Worm (Caenorhabditis elegans) whole organism, late embryonic: ENCODE results near the gene ceh-54.

ENCODE experiments used
- ama-1 ChIP-seq: fragments of 150-350 bp; optimal IDR thresholded peaks from 2 replicates; lab custom pipeline; 2014
- ceh-14 ChIP-seq: sonication (generic microtip); optimal IDR thresholded peaks from 2 replicates; lab custom pipeline; 2016; ENCODE audit warnings: missing genotype, missing genetic modification characterization, missing compliant biosample characterization
- ceh-19 ChIP-seq: fragments of 200-800 bp; sonication (Bioruptor generic); optimal IDR thresholded peaks from 2 replicates; lab custom pipeline; 2018; ENCODE audit warnings: mild to moderate bottlenecking, missing genetic modification characterization, missing compliant biosample characterization
- ceh-22 ChIP-seq: sonication (generic microtip); optimal IDR thresholded peaks from 2 replicates; lab custom pipeline; 2017; ENCODE audit warnings: missing biosample characterization, missing genetic modification characterization
- ceh-24 ChIP-seq: sonication (generic microtip); optimal IDR thresholded peaks from 2 replicates; lab custom pipeline; 2016; ENCODE audit warnings: mild to moderate bottlenecking, missing genetic modification characterization, missing compliant biosample characterization
- ceh-34 ChIP-seq: sonication (generic microtip); optimal IDR thresholded peaks from 2 replicates; lab custom pipeline; 2016; ENCODE audit warnings: mild to moderate bottlenecking, missing genetic modification characterization, missing compliant biosample characterization
- ceh-45 ChIP-seq: fragments of 200-800 bp; sonication (Bioruptor generic); IDR thresholded peaks from 2 replicates; pipeline ENCODE4 v1.3.6; 2022; ENCODE audit warnings: missing genetic modification reagents, missing genetic modification characterization, missing compliant biosample characterization
- ceh-48 ChIP-seq: sonication (generic microtip); optimal IDR thresholded peaks from 2 replicates; lab custom pipeline; 2016; ENCODE audit warnings: missing genetic modification characterization, inconsistent platforms, missing compliant biosample characterization
- dmd-4 ChIP-seq: sonication (generic microtip); optimal IDR thresholded peaks from 2 replicates; lab custom pipeline; 2016; ENCODE audit warnings: borderline replicate concordance, missing genetic modification characterization, missing compliant biosample characterization
- elt-4 ChIP-seq: sonication (generic microtip); optimal IDR thresholded peaks from 2 replicates; lab custom pipeline; 2016; ENCODE audit warnings: missing genetic modification characterization, missing compliant biosample characterization
- fkh-10 ChIP-seq: fragments of 150-350 bp; optimal IDR thresholded peaks from 2 replicates; lab custom pipeline; 2014; ENCODE audit warnings: missing biosample characterization, missing genetic modification reagents, missing genetic modification characterization
- gmeb-2 ChIP-seq: sonication (generic microtip); optimal IDR thresholded peaks from 2 replicates; lab custom pipeline; 2016; ENCODE audit warnings: missing genetic modification characterization, inconsistent platforms, missing compliant biosample characterization
- hlh-13 ChIP-seq: fragments of 200-800 bp; sonication (Bioruptor generic); optimal IDR thresholded peaks from 2 replicates; lab custom pipeline; 2018; ENCODE audit warnings: mild to moderate bottlenecking, missing genetic modification characterization, missing compliant biosample characterization
- hlh-8 ChIP-seq: sonication (generic microtip); optimal IDR thresholded peaks from 2 replicates; lab custom pipeline; 2016; ENCODE audit warnings: missing genotype, missing genetic modification characterization, missing compliant biosample characterization
- mec-3 ChIP-seq: sonication (generic microtip); optimal IDR thresholded peaks from 2 replicates; lab custom pipeline; 2016; ENCODE audit warnings: borderline replicate concordance, missing genetic modification characterization, missing compliant biosample characterization
- nfya-1 ChIP-seq: sonication (generic microtip); optimal IDR thresholded peaks from 2 replicates; lab custom pipeline; 2017; ENCODE audit warnings: missing genetic modification characterization, mild to moderate bottlenecking, missing compliant biosample characterization, antibody characterized with exemption, moderate library complexity
- nhr-232 ChIP-seq: sonication (generic microtip); optimal IDR thresholded peaks from 2 replicates; lab custom pipeline; 2016; ENCODE audit warnings: missing genetic modification characterization, missing compliant biosample characterization
- pag-3 ChIP-seq: sonication (generic microtip); optimal IDR thresholded peaks from 2 replicates; lab custom pipeline; 2016; ENCODE audit warnings: missing compliant biosample characterization, missing genetic modification characterization, borderline replicate concordance
- pat-9 ChIP-seq: fragments of 200-800 bp; sonication (Bioruptor generic); optimal IDR thresholded peaks from 2 replicates; lab custom pipeline; 2018; ENCODE audit warnings: mild to moderate bottlenecking, missing genetic modification characterization, moderate library complexity, missing compliant biosample characterization
- pax-1 ChIP-seq: fragments of 150-350 bp; optimal IDR thresholded peaks from 2 replicates; lab custom pipeline; 2014; ENCODE audit warnings: missing biosample characterization, missing genetic modification characterization
- pros-1 ChIP-seq: fragments of 150-350 bp; optimal IDR thresholded peaks from 2 replicates; lab custom pipeline; 2014; ENCODE audit warnings: missing biosample characterization, missing genetic modification reagents, missing genetic modification characterization
- rnt-1 ChIP-seq: sonication (generic microtip); optimal IDR thresholded peaks from 2 replicates; lab custom pipeline; 2016; ENCODE audit warnings: missing genetic modification characterization, missing compliant biosample characterization
- sdc-2 ChIP-seq: sonication (generic microtip); optimal IDR thresholded peaks from 2 replicates; lab custom pipeline; 2016; ENCODE audit warnings: missing genotype, missing genetic modification characterization, missing compliant biosample characterization
- sox-2 ChIP-seq: fragments of 200-800 bp; sonication (Bioruptor generic); IDR thresholded peaks from 2 replicates; pipeline ENCODE4 v1.3.6; 2022; ENCODE audit warnings: missing genetic modification reagents, missing genetic modification characterization, missing compliant biosample characterization
- syd-9 ChIP-seq: sonication (generic microtip); optimal IDR thresholded peaks from 2 replicates; lab custom pipeline; 2016; ENCODE audit warnings: mild to moderate bottlenecking, missing genetic modification characterization, moderate library complexity, missing compliant biosample characterization
- unc-3 ChIP-seq, 2 experiments: fragments of 200-800 bp in 1 of 2; sonication (Bioruptor generic) in 1 of 2; sonication (generic microtip) in 1 of 2; conservative IDR thresholded peaks in 1 of 2; optimal IDR thresholded peaks in 1 of 2; 2 replicates each; pipeline versions ENCODE4 v1.3.6 to Lab custom; 2016 to 2022; ENCODE audit warnings: missing compliant biosample characterization in 2 of 2, missing genetic modification characterization in 2 of 2, missing genetic modification reagents in 1 of 2
- unc-42 ChIP-seq: sonication (generic microtip); optimal IDR thresholded peaks from 2 replicates; lab custom pipeline; 2016; ENCODE audit warnings: missing genotype, missing genetic modification characterization, missing compliant biosample characterization
- unc-55 ChIP-seq: sonication (generic microtip); optimal IDR thresholded peaks from 2 replicates; lab custom pipeline; 2017; ENCODE audit warnings: missing biosample characterization, missing genetic modification reagents, missing genetic modification characterization
- unc-86 ChIP-seq: sonication (generic microtip); optimal IDR thresholded peaks from 2 replicates; lab custom pipeline; 2016; ENCODE audit warnings: missing genetic modification characterization, missing compliant biosample characterization
- zip-5 ChIP-seq: sonication (generic microtip); optimal IDR thresholded peaks from 2 replicates; lab custom pipeline; 2016; ENCODE audit warnings: missing genetic modification characterization, missing compliant biosample characterization

Gene ceh-54

DNA sequence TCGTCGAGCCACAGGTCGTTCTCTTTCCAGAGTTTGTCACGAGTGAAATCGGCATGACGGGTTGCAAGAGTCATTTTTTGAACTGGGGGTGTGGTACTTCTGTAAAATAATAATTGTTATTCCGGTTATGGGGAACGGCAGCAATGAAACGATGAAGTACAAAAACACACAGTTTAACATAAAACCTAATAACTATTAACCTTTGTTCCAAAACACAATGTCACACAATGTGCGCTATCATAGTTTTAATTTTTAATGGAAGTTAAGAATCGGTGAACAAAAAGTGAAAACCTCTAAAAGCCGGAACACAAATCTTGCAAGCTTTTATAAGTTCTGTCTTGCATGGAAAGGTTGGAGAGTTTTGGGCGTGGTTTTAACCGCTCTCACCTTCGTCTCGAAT is 41.4 kb upstream of the ceh-54 start, which contains the start of gene hsp-43 (continued):
- TF ChIP-seq ceh-48 (tag; lab: Kevin White, UChicago) (no peak), zip-5 (tag; lab: Kevin White, UChicago) (no peak)

DNA sequence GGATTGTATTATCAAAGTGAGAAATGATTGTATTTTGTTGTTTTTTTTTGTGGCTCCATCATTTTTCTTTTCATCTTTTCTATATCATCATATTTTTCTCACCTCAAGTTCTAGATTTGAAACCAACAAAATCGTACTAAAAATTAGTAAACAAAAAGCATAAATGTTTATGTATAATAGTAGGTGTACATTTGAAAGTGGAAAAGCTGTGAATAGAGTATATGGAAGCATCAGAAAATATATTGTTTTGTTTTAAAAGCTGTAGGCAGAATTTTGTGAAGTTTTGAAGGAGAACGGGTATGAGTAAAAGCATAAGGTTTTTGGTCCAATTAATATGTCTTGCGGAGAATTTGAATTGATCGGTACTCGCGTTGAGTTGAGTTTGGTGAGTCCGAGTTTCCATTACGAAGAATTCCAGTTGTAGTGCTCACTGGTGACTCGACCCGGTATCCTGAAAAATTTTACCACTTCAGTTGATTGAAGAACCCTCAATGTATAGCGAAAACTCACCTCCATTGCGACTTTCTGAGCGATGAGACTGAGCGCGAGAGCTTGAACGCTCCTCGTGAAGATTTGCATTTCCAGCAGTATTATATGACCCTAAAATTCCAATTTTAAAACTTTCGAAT is 39.1 kb upstream of the ceh-54 start, which contains the start of gene C14F11.4:
TSS of gene C14F11.4 (minus strand) at position 51 of the 629 bp plus-strand sequence.
- TF ChIP-seq pax-1 (no peak), elt-4 (tag; lab: Kevin White, UChicago) (no peak), ceh-48 (tag; lab: Kevin White, UChicago) (no peak), syd-9 (tag; lab: Kevin White, UChicago) (no peak), zip-5 (tag; lab: Kevin White, UChicago) (no peak), pag-3 (tag; lab: Kevin White, UChicago) (no peak)

DNA sequence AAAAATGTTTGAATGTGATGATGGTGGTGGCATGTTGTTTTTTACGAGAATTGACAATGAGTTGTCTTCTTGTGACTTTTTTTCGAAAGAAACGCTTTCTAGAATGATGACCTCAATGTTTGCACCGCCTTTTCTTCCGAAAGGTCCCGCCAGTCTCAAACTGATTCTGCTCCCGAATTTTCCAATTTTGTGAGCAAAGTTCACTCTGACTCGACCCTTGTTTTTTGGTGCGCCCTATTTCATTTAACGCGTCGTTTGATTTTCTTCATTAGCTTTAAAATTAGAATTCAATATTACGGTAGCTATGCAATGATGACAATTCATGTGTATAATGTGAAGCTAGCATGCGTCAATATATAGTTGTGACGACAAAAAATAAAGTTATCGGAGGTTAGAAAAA is 36.6 kb upstream of the ceh-54 start, which contains the start of gene lite-1:
TSS of gene lite-1 (minus strand) at position 101 of the 400 bp plus-strand sequence.
- TF ChIP-seq dmd-4 (tag; lab: Kevin White, UChicago) = no peak
- no peak for TF ChIP-seq ceh-45 (GFP tag; lab: Robert Waterston, UW)
- no peak for TF ChIP-seq sox-2
- TF ChIP-seq unc-3 (GFP tag; conservative IDR thresholded peaks at IDR 0.05; lab: Robert Waterston, UW) = no peak
- no peak for TF ChIP-seq unc-3 (tag; optimal IDR thresholded peaks at IDR 0.05; lab: Kevin White, UChicago)
- no peak for TF ChIP-seq ceh-24 (tag; lab: Kevin White, UChicago)
- TF ChIP-seq gmeb-2 (tag; lab: Kevin White, UChicago) = no peak
- TF ChIP-seq nfya-1 (tag; lab: Kevin White, UChicago) = no peak
- no peak for TF ChIP-seq ceh-22
- no peak for TF ChIP-seq fkh-10 (GFP tag; lab: Kevin White, UChicago)

DNA sequence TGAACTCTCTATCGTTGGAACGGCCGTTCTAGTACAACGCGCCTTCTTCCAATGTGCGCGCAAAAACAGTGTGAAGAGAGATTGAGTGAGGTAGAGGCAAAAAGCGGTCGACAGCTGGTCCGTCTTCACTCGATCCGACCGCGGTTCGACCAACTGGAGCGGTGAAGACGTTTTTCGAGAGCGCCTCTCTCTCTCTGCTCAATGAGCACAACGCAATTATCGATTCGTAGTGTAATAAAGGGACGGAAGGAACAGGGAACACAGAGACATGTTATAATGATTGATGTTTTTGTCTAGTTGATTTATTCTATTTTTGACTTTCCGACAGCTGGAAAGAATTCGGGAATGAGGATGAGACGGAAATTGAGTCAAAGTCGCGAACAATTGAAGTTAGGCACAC is 30.8 kb upstream of the ceh-54 start:
- peak; percentile 95 for TF ChIP-seq unc-55 (GFP tag; lab: Kevin White, UChicago)
- TF ChIP-seq rnt-1 (tag; lab: Kevin White, UChicago) = peak; percentile 11
- TF ChIP-seq nfya-1 (tag; lab: Kevin White, UChicago) = no peak
- TF ChIP-seq sdc-2 (tag; lab: Kevin White, UChicago) = peak; percentile 6
- TF ChIP-seq hlh-8 (tag; lab: Kevin White, UChicago) = peak; percentile 7
- TF ChIP-seq, all 69 proteins: peak for 4

DNA sequence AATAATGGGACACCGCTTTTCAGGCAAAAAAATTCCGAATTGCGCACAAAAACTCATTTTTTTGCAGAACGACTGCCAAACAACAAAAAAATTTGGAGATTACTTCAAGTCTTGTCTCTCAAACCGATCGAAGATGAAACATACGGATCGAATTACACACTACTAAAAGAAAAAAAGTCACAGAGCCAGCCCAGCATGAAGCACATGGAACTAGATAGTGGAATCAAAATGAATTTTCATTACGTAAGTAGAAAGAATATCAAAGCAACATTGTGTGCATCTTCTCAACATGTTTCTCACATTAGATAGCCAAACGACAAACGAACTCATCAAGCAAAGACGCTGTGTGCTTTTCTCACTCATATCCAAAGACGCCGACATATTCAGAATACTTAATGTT is 27.1 kb upstream of the ceh-54 start:
- TF ChIP-seq elt-4 (tag; lab: Kevin White, UChicago) (no peak), ceh-19 (GFP tag; lab: Kevin White, UChicago) (no peak), hlh-13 (no peak), pros-1 (tag; lab: Kevin White, UChicago) (no peak), pat-9 (no peak), unc-42 (tag; lab: Kevin White, UChicago) (no peak), nhr-232 (tag; lab: Kevin White, UChicago) (no peak), rnt-1 (tag; lab: Kevin White, UChicago) (no peak), ceh-24 (tag; lab: Kevin White, UChicago) (no peak), ceh-48 (tag; lab: Kevin White, UChicago) (no peak), unc-86 (tag; lab: Kevin White, UChicago) (no peak), sox-2 (no peak), ama-1 (lab: Kevin White, UChicago) (no peak), syd-9 (tag; lab: Kevin White, UChicago) (no peak), ceh-34 (tag; lab: Kevin White, UChicago) (no peak), ceh-14 (no peak), mec-3 (no peak), dmd-4 (tag; lab: Kevin White, UChicago) (no peak), pag-3 (tag; lab: Kevin White, UChicago) (no peak)
- TF ChIP-seq, all 69 proteins: peak for 0
